Worm (Caenorhabditis elegans) whole organism, late embryonic: ENCODE measurements around the gene zip-12.

Experiments used
- ceh-9 ChIP-seq: sonication (generic microtip); optimal IDR thresholded peaks from 2 replicates; lab custom pipeline; 2016; ENCODE audit warnings: mild to moderate bottlenecking, missing genetic modification characterization, inconsistent platforms, missing compliant biosample characterization
- dmd-4 ChIP-seq: sonication (generic microtip); optimal IDR thresholded peaks from 2 replicates; lab custom pipeline; 2016; ENCODE audit warnings: borderline replicate concordance, missing genetic modification characterization, missing compliant biosample characterization
- hlh-30 ChIP-seq: sonication (generic microtip); optimal IDR thresholded peaks from 2 replicates; lab custom pipeline; 2017; ENCODE audit warnings: antibody characterized with exemption, missing genetic modification characterization, missing compliant biosample characterization; ENCODE audit not compliant: insufficient read depth
- hlh-6 ChIP-seq: sonication (generic microtip); optimal IDR thresholded peaks from 2 replicates; lab custom pipeline; 2016; ENCODE audit warnings: missing genotype, missing genetic modification characterization, missing compliant biosample characterization
- nhr-11 ChIP-seq: fragments of 150-350 bp; optimal IDR thresholded peaks from 2 replicates; lab custom pipeline; 2014; ENCODE audit warnings: missing biosample characterization, missing genetic modification characterization
- pag-3 ChIP-seq: sonication (generic microtip); optimal IDR thresholded peaks from 2 replicates; lab custom pipeline; 2016; ENCODE audit warnings: missing compliant biosample characterization, missing genetic modification characterization, borderline replicate concordance
- pax-1 ChIP-seq: fragments of 150-350 bp; optimal IDR thresholded peaks from 2 replicates; lab custom pipeline; 2014; ENCODE audit warnings: missing biosample characterization, missing genetic modification characterization
- pha-4 ChIP-seq: fragments of 150-350 bp; optimal IDR thresholded peaks from 2 replicates; lab custom pipeline; 2018; ENCODE audit warnings: missing biosample characterization, missing genetic modification reagents, missing genetic modification characterization
- rnt-1 ChIP-seq: sonication (generic microtip); optimal IDR thresholded peaks from 2 replicates; lab custom pipeline; 2016; ENCODE audit warnings: missing genetic modification characterization, missing compliant biosample characterization
- unc-86 ChIP-seq: sonication (generic microtip); optimal IDR thresholded peaks from 2 replicates; lab custom pipeline; 2016; ENCODE audit warnings: missing genetic modification characterization, missing compliant biosample characterization

DNA sequence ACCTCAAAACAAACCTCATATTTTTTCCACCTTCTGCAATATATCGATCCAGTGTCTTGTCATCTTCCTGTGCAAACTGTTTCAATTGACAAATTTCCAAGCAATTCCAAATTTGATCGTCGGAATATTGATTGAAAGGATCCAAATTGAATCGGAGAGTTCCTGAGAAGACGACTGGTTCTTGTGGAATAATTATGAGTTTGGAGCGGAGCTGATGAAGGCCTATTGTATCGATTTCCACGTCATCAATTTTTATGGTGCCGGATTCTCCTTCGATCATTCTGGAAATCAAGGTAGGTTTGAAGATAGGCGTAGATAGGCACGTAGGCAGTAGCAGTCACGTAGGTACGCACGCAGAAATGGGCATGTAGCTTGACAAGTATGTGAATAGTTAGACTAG, 43.6 kb upstream of the zip-12 start:
- TF ChIP-seq nhr-11 (tag; lab: Kevin White, UChicago) (no peak), pax-1 (tag; lab: Kevin White, UChicago) (no peak), hlh-30 (no peak), unc-86 (tag; lab: Kevin White, UChicago) (no peak), pag-3 (tag; lab: Kevin White, UChicago) (no peak), rnt-1 (tag; lab: Kevin White, UChicago) (no peak), ceh-9 (tag; lab: Kevin White, UChicago) (no peak), pha-4 (tag; lab: Kevin White, UChicago) (no peak), dmd-4 (no peak), hlh-6 (no peak)
